Worm (Caenorhabditis elegans) whole organism, early embryonic: ENCODE data around the gene Y105C5B.9.

Source experiments
- B0310.2 ChIP-seq: sonication (generic microtip); optimal IDR thresholded peaks from 2 replicates; lab custom pipeline; 2016; ENCODE audit warnings: mild to moderate bottlenecking, missing genetic modification characterization, missing compliant biosample characterization
- ets-7 ChIP-seq: sonication (generic microtip); optimal IDR thresholded peaks from 2 replicates; lab custom pipeline; 2016; ENCODE audit warnings: missing genotype, missing genetic modification characterization, missing compliant biosample characterization
- hmbx-1 ChIP-seq: sonication (generic microtip); optimal IDR thresholded peaks from 2 replicates; lab custom pipeline; 2016; ENCODE audit warnings: mild to moderate bottlenecking, missing genetic modification characterization, missing compliant biosample characterization
- tbx-11 ChIP-seq: fragments of 200-800 bp; sonication (Bioruptor generic); IDR thresholded peaks from 2 replicates; pipeline ENCODE4 v1.3.6; 2022; ENCODE audit warnings: missing genetic modification characterization, missing compliant biosample characterization
- tra-4 ChIP-seq: sonication (generic microtip); optimal IDR thresholded peaks from 2 replicates; lab custom pipeline; 2017; ENCODE audit warnings: missing genetic modification characterization, missing compliant biosample characterization

ce11 chrIV:15953689-15954088, 23.3 kb downstream of the Y105C5B.9 start:
- TF ChIP-seq B0310.2 (no peak), tbx-11 (GFP tag; lab: Robert Waterston, UW) (no peak), ets-7 (tag; lab: Kevin White, UChicago) (no peak), tra-4 (tag; lab: Kevin White, UChicago) (no peak), hmbx-1 (tag; lab: Kevin White, UChicago) (no peak)
